Worm (Caenorhabditis elegans) whole organism, L4 larva: ENCODE measurements around the gene alg-4.

ENCODE experiments used
- ces-1 ChIP-seq: fragments of 150-350 bp; sonication (generic microtip); optimal IDR thresholded peaks from 4 replicates; lab custom pipeline; 2014; ENCODE audit warnings: missing biosample characterization, missing genetic modification reagents, missing genetic modification characterization
- mep-1 ChIP-seq: fragments of 150-350 bp; sonication (generic microtip); optimal IDR thresholded peaks from 3 replicates; lab custom pipeline; 2014; ENCODE audit warnings: missing biosample characterization, missing genetic modification characterization

DNA sequence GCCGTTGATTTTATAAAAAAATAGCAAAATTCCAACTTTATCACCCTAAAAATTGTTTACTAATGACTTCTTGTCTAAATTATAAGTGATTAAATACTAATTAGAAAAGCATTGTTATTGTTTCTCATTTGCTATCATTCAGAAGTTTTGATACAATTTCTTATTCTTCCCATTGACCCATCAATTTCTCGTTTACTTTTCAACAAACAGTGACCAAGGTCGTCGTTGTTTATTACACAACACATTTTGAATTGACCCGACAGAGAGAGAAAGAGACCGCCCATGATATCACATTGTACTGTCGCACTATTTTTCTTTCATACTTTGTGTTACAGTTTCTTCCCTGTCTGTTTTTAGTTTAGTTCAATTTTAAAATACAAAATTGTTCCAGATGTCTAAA lies 36.2 kb upstream of the alg-4 start, which contains the start of gene ttr-2:
- peak; percentile 2 for TF ChIP-seq mep-1
- TF ChIP-seq ces-1 (GFP tag; lab: Kevin White, UChicago), result no peak
